Fruit fly (Drosophila melanogaster): Measurements from ENCODE around the gene CG12239.

CG12239 gene

DNA sequence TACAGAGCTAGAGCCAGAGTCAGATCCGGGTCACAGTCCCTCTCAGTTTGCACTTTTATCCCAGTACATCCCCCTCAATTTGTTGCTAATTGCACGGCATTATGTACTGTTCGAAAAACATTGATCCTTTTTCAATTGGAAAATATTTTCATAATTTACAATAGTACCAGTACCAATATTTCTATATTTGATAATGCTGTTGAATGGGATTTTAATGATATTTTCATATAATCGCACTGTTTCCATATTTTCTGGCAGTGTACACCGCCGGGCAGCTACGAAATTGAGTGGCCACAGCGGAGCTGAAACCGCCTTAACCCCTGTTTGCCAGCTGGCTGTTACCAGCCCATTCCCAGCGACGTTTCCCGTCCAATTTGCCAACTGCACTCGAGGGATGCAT is 8.7 kb downstream of the CG12239 start:
- TF ChIP-seq Myc (optimal IDR thresholded peaks at IDR 0.05) = no peak
- no peak for TF ChIP-seq insv (optimal IDR thresholded peaks at IDR 0.05)
- no peak for TF ChIP-seq h (optimal IDR thresholded peaks at IDR 0.05)

DNA sequence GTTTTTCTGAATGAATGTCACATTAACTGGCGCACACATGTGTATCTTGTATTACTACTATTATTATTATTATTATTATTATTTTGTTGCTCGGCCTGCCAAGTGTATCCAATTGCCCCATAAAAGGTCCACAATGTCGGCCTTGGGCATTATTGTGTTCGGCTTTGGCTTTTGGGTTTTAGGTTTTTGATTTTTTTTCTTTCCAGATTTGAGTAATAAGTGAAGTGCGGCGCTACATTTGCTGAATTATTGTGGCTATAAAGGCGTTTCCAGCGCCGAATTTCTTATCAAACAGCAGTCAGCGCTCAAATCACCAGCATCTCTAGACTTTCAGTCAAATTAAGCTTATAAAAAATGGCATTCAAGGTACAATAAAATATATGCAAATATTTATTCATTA is 12.4 kb downstream of the CG12239 start, which contains the start of gene Cpr5C:
Gene Cpr5C (plus strand): TSS at position 301 of the 400 bp plus-strand sequence.
- TF ChIP-seq Sin3A (optimal IDR thresholded peaks at IDR 0.05) = no peak
- TF ChIP-seq insv (optimal IDR thresholded peaks at IDR 0.05) = no peak
- no peak for TF ChIP-seq ttk (optimal IDR thresholded peaks at IDR 0.05)
- no peak for TF ChIP-seq Myc (optimal IDR thresholded peaks at IDR 0.05)
- no peak for TF ChIP-seq h (optimal IDR thresholded peaks at IDR 0.05)
- TF ChIP-seq psq (optimal IDR thresholded peaks at IDR 0.05) = no peak

DNA sequence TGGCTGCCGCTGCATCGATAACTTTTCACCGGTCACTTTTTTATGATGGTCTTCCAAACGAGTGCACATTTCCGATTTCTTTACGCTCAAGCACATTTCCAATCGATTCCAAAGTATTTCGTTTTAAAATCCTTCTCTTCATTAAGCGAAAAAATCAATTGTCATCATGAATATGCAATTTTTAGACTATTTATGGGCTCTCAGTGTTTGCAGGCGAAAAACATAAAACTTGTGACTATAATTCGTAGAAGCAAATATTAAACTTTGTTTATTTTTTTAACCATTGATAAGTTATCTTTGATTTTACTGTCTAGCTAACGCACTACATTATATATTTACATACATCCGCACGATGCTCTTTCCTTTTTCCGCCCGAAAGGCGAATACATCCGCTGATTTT is 16.7 kb downstream of the CG12239 start, which contains the start of gene Prosbeta2R1:
Gene Prosbeta2R1 (plus strand): TSS at position 301 of the 400 bp plus-strand sequence.
- no peak for TF ChIP-seq h (optimal IDR thresholded peaks at IDR 0.05)
- TF ChIP-seq psq (optimal IDR thresholded peaks at IDR 0.05) = no peak
- TF ChIP-seq insv (optimal IDR thresholded peaks at IDR 0.05) = no peak
- no peak for TF ChIP-seq Myc (optimal IDR thresholded peaks at IDR 0.05)
- no peak for TF ChIP-seq Sin3A (optimal IDR thresholded peaks at IDR 0.05)
- TF ChIP-seq ttk (optimal IDR thresholded peaks at IDR 0.05) = no peak

DNA sequence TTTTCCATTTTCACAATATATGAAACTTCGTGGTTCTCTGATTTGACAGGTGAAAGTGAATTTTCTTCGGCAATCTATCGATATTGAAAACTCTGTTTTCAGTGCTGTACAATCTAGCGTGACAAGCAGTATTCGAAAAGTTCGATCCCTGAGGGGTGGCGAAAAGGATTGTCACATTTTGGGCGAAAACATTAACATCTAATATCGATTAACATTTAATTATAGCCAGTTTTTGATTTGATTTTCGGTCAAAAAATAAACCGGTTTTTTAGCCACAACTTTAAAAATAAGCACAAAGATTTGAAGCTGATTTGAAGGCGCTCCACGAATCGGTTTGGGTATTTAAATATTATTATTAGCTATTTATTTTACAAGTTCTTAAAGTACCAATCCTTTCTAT is 20.9 kb downstream of the CG12239 start, which contains the start of gene CG44329:
Gene CG44329 (minus strand): TSS at position 101 of the 400 bp plus-strand sequence.
- no peak for TF ChIP-seq psq (optimal IDR thresholded peaks at IDR 0.05)
- TF ChIP-seq Myc (optimal IDR thresholded peaks at IDR 0.05) = no peak
- no peak for TF ChIP-seq Sin3A (optimal IDR thresholded peaks at IDR 0.05)
- TF ChIP-seq h (optimal IDR thresholded peaks at IDR 0.05) = no peak
- TF ChIP-seq insv (optimal IDR thresholded peaks at IDR 0.05) = no peak
- TF ChIP-seq ttk (optimal IDR thresholded peaks at IDR 0.05) = no peak

DNA sequence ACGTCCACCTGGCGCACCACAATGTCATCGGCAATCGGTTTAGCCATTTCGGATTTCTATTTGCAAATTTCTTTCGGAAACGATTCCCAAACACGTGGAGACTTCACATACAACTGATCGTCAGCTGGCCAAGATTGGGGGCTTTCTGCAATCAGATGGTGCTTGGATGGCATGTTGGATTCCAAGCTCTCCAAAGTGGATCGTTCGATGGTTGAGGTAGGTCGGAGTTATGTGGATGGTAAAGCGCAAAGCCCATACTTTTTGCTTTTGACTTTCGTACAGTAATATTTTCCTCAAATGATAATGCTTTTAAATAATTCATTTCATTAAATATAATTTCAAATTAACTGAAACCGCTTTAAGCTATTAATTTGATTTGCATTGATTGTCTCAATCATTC is 23.8 kb downstream of the CG12239 start, which contains the start of gene AgmNAT:
Gene AgmNAT (minus strand): TSS at position 101 of the 400 bp plus-strand sequence.
- TF ChIP-seq Sin3A (optimal IDR thresholded peaks at IDR 0.05) (no peak), psq (optimal IDR thresholded peaks at IDR 0.05) (no peak), Myc (optimal IDR thresholded peaks at IDR 0.05) (no peak), ttk (optimal IDR thresholded peaks at IDR 0.05) (no peak)

DNA sequence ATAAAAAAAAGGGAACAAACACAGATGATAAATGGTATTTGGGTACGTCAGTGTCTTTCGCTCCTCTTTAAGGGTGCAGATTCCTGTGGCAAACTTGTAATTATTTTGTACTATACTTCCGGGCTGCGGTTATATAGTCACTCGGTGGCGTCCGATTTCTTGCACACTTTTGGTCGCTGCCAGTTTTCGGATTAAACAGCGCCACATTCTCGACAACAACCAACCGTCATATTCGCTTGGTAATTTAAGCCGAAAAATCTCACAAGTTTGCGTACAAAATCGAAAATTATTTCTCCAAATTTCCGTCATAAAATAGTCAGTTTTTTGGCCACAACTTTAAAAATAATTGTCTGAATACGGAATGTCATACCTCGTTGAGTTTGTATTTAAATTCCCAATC is 25.3 kb downstream of the CG12239 start:
- TF ChIP-seq Sin3A (optimal IDR thresholded peaks at IDR 0.05) = no peak
- no peak for TF ChIP-seq psq (optimal IDR thresholded peaks at IDR 0.05)
- no peak for TF ChIP-seq h (optimal IDR thresholded peaks at IDR 0.05)
- TF ChIP-seq Myc (optimal IDR thresholded peaks at IDR 0.05) = no peak
- TF ChIP-seq insv (optimal IDR thresholded peaks at IDR 0.05) = no peak
- TF ChIP-seq ttk (optimal IDR thresholded peaks at IDR 0.05) = no peak

DNA sequence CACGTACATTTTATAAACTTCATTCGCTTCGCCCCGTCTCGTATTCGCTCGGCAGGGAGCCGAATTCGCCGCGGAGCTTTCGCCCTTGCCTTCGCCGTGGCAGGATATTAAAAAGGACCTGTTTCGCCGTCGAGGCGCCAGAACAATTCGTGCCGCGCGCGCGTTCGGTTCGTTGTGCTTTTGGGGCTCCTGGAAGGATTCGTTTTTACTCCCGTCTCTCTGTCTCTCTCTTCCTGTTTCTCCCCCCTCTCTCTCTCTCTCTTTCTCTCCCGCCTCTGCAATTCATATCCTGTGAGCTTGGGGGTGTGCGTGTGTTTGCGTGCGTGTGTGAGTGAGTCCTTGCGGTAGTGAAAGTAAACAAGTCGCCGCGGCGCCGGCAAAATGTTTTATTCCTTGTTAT is 26.5 kb downstream of the CG12239 start, which contains the start of gene CG15765:
Gene CG15765 (plus strand): TSS at position 132 of the 400 bp plus-strand sequence.
- TF ChIP-seq ttk (optimal IDR thresholded peaks at IDR 0.05) = no peak
- no peak for TF ChIP-seq Myc (optimal IDR thresholded peaks at IDR 0.05)
- no peak for TF ChIP-seq insv (optimal IDR thresholded peaks at IDR 0.05)
- TF ChIP-seq Sin3A (optimal IDR thresholded peaks at IDR 0.05) = no peak
- TF ChIP-seq psq (optimal IDR thresholded peaks at IDR 0.05) = no peak
- TF ChIP-seq h (optimal IDR thresholded peaks at IDR 0.05) = no peak

DNA sequence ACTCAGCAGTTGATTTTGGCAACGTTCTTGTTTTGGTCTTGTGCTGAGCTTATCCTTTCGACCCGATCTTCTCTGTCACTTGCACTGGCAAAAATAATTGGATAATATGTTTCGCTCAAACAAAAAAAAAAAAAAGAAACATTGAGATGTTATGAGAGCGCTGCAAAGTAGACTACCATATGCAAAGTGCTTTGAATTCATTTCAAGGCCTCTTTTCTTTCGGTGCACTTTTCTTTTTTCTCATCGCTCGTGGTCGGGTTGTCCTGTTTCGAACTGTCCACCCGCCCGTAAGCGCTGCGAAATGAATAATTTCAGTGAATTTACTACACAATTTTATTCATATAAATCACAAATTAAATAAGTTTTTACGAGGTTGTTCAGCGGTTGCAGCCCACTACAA is 28.0 kb downstream of the CG12239 start:
- TF ChIP-seq ttk (optimal IDR thresholded peaks at IDR 0.05) = no peak
- TF ChIP-seq insv (optimal IDR thresholded peaks at IDR 0.05) = no peak
- no peak for TF ChIP-seq Sin3A (optimal IDR thresholded peaks at IDR 0.05)
- no peak for TF ChIP-seq h (optimal IDR thresholded peaks at IDR 0.05)
- no peak for TF ChIP-seq Myc (optimal IDR thresholded peaks at IDR 0.05)
- TF ChIP-seq psq (optimal IDR thresholded peaks at IDR 0.05) = no peak

DNA sequence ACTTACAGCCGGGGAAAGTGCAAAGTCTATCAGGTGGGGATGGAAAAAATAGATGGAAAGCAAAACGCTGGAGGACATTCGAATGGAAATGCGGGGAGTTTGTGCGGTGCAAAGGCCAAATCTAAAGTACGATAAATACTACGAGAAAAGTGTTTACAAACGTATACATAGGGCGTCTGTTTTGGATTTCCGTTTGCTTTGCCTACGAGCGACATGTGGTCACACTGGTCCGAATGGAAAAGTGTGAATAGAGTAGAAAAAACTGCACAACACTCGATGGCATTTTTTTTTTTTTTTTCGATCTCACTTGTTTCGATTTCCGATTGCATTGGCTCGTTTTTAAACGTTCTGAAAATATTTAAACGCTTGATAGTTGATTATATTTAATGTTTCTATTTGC is 47.8 kb downstream of the CG12239 start:
- TF ChIP-seq Sin3A (optimal IDR thresholded peaks at IDR 0.05) = no peak

Measured in Kc167 (cell line).